Worm (Caenorhabditis elegans) whole organism, L4 larva: Measurements from ENCODE around the gene T25D10.1.

Experiments used
- F44E2.7 ChIP-seq: fragments of 200-800 bp; sonication (Bioruptor generic); IDR thresholded peaks from 2 replicates; pipeline ENCODE4 v2.1.2; 2022; ENCODE audit warnings: missing genetic modification characterization, missing compliant biosample characterization
- R02D3.7 ChIP-seq: fragments of 150-350 bp; sonication (generic microtip); optimal IDR thresholded peaks from 3 replicates; lab custom pipeline; 2014; ENCODE audit warnings: missing biosample characterization, missing genetic modification characterization
- T20F7.1 ChIP-seq: fragments of 200-800 bp; sonication (Bioruptor generic); optimal IDR thresholded peaks from 2 replicates; lab custom pipeline; 2018; ENCODE audit warnings: mild to moderate bottlenecking, missing genetic modification characterization, missing compliant biosample characterization
- Y105C5A.15 ChIP-seq: fragments of 200-800 bp; sonication (Bioruptor generic); IDR thresholded peaks from 2 replicates; pipeline ENCODE4 v1.3.6; 2022; ENCODE audit warnings: missing genetic modification characterization, missing compliant biosample characterization
- Y75B8A.6 ChIP-seq: fragments of 200-800 bp; sonication (Bioruptor generic); IDR thresholded peaks from 2 replicates; pipeline ENCODE4 v1.3.6; 2022; ENCODE audit warnings: missing genetic modification reagents, missing genetic modification characterization, missing compliant biosample characterization
- ZK337.2 ChIP-seq: fragments of 200-800 bp; sonication (Bioruptor generic); IDR thresholded peaks from 2 replicates; pipeline ENCODE4 v1.3.6; 2022; ENCODE audit warnings: missing genetic modification reagents, missing genetic modification characterization, missing compliant biosample characterization
- aha-1 ChIP-seq: fragments of 150-350 bp; peaks from one replicate; lab custom pipeline; 2014; ENCODE audit warnings: missing biosample characterization, missing genetic modification characterization
- ama-1 ChIP-seq: fragments of 150-350 bp; optimal IDR thresholded peaks from 2 replicates; lab custom pipeline; 2014; ENCODE audit warnings: inconsistent platforms, mixed read lengths
- arid-1 ChIP-seq: fragments of 200-800 bp; sonication (Bioruptor generic); conservative IDR thresholded peaks from 2 replicates; pipeline ENCODE4 v1.3.6; 2022; ENCODE audit warnings: missing genetic modification reagents, missing genetic modification characterization, missing compliant biosample characterization
- ceh-62 ChIP-seq: sonication (generic microtip); optimal IDR thresholded peaks from 2 replicates; lab custom pipeline; 2017; ENCODE audit warnings: missing biosample characterization, missing genetic modification characterization
- ces-1 ChIP-seq: fragments of 150-350 bp; sonication (generic microtip); optimal IDR thresholded peaks from 4 replicates; lab custom pipeline; 2014; ENCODE audit warnings: missing biosample characterization, missing genetic modification reagents, missing genetic modification characterization
- daf-12 ChIP-seq: fragments of 150-350 bp; optimal IDR thresholded peaks from 2 replicates; lab custom pipeline; 2014; ENCODE audit warnings: missing biosample characterization, missing genetic modification reagents, missing genetic modification characterization
- daf-8 ChIP-seq: fragments of 200-800 bp; sonication (Bioruptor generic); IDR thresholded peaks from 2 replicates; pipeline ENCODE4 v1.3.6; 2022; ENCODE audit warnings: missing genetic modification characterization, missing compliant biosample characterization
- dmd-8 ChIP-seq: fragments of 200-800 bp; sonication (Bioruptor generic); IDR thresholded peaks from 2 replicates; pipeline ENCODE4 v1.3.6; 2022; ENCODE audit warnings: missing genetic modification characterization, missing compliant biosample characterization
- duxl-1 ChIP-seq: sonication (generic microtip); optimal IDR thresholded peaks from 2 replicates; lab custom pipeline; 2016; ENCODE audit warnings: mild to moderate bottlenecking, missing genetic modification characterization, moderate library complexity, missing compliant biosample characterization; ENCODE audit not compliant: poor library complexity
- egl-27 ChIP-seq: sonication (generic microtip); optimal IDR thresholded peaks from 3 replicates; lab custom pipeline; 2017; ENCODE audit warnings: missing biosample characterization, missing genetic modification reagents, missing genetic modification characterization
- gei-8 ChIP-seq: fragments of 200-800 bp; sonication (Bioruptor generic); optimal IDR thresholded peaks from 2 replicates; lab custom pipeline; 2018; ENCODE audit warnings: mild to moderate bottlenecking, missing genetic modification characterization, missing compliant biosample characterization
- hlh-11 ChIP-seq: fragments of 200-800 bp; sonication (Bioruptor generic); optimal IDR thresholded peaks from 2 replicates; lab custom pipeline; 2018; ENCODE audit warnings: mild to moderate bottlenecking, missing genetic modification characterization, missing compliant biosample characterization
- hlh-30 ChIP-seq: sonication (generic microtip); optimal IDR thresholded peaks from 2 replicates; lab custom pipeline; 2017; ENCODE audit warnings: antibody characterized with exemption, mild to moderate bottlenecking, missing genetic modification characterization, missing compliant biosample characterization; ENCODE audit not compliant: insufficient read depth
- lin-1 ChIP-seq: fragments of 200-800 bp; sonication (Bioruptor generic); IDR thresholded peaks from 2 replicates; pipeline ENCODE4 v1.3.6; 2022; ENCODE audit warnings: missing genetic modification reagents, missing genetic modification characterization, missing compliant biosample characterization
- lin-13 ChIP-seq: fragments of 150-350 bp; optimal IDR thresholded peaks from 2 replicates; lab custom pipeline; 2014; ENCODE audit warnings: missing biosample characterization, missing genetic modification reagents, missing genetic modification characterization
- lin-15B ChIP-seq: fragments of 150-350 bp; sonication (generic microtip); optimal IDR thresholded peaks from 3 replicates; lab custom pipeline; 2014; ENCODE audit warnings: missing biosample characterization, missing genetic modification characterization
- lin-29 ChIP-seq: fragments of 200-800 bp; sonication (Bioruptor generic); IDR thresholded peaks from 2 replicates; pipeline ENCODE4 v1.3.6; 2022; ENCODE audit warnings: missing genetic modification reagents, missing genetic modification characterization, missing compliant biosample characterization
- lin-38 ChIP-seq: fragments of 200-800 bp; sonication (Bioruptor generic); IDR thresholded peaks from 2 replicates; pipeline ENCODE4 v1.3.6; 2022; ENCODE audit warnings: missing genetic modification reagents, missing genetic modification characterization, missing compliant biosample characterization
- lir-3 ChIP-seq: sonication (generic microtip); optimal IDR thresholded peaks from 2 replicates; lab custom pipeline; 2016; ENCODE audit warnings: mild to moderate bottlenecking, missing genetic modification characterization, missing compliant biosample characterization
- mdt-29 ChIP-seq: fragments of 200-800 bp; sonication (Bioruptor generic); IDR thresholded peaks from 2 replicates; pipeline ENCODE4 v1.3.6; 2022; ENCODE audit warnings: missing genetic modification reagents, missing genetic modification characterization, missing compliant biosample characterization
- mes-2 ChIP-seq: sonication (generic microtip); optimal IDR thresholded peaks from 2 replicates; lab custom pipeline; 2016; ENCODE audit warnings: missing genotype, mild to moderate bottlenecking, missing genetic modification characterization, missing compliant biosample characterization; ENCODE audit not compliant: poor library complexity, severe bottlenecking
- mxl-2 ChIP-seq: fragments of 200-800 bp; sonication (Bioruptor generic); conservative IDR thresholded peaks from 2 replicates; pipeline ENCODE4 v1.3.6; 2022; ENCODE audit warnings: missing genetic modification reagents, missing genetic modification characterization, missing compliant biosample characterization
- mxl-3 ChIP-seq: fragments of 200-800 bp; sonication (Bioruptor generic); optimal IDR thresholded peaks from 2 replicates; lab custom pipeline; 2018; ENCODE audit warnings: mild to moderate bottlenecking, missing genetic modification characterization, missing compliant biosample characterization
- nhr-10 ChIP-seq: fragments of 150-350 bp; optimal IDR thresholded peaks from 2 replicates; lab custom pipeline; 2014; ENCODE audit warnings: missing biosample characterization, missing genetic modification characterization
- nhr-102 ChIP-seq: sonication (generic microtip); optimal IDR thresholded peaks from 2 replicates; lab custom pipeline; 2016; ENCODE audit warnings: mild to moderate bottlenecking, missing genetic modification characterization, moderate library complexity, missing compliant biosample characterization
- nhr-111 ChIP-seq: fragments of 200-800 bp; sonication (Bioruptor generic); optimal IDR thresholded peaks from 2 replicates; lab custom pipeline; 2018; ENCODE audit warnings: mild to moderate bottlenecking, missing genetic modification characterization, missing compliant biosample characterization
- nhr-25 ChIP-seq: sonication (generic microtip); optimal IDR thresholded peaks from 2 replicates; lab custom pipeline; 2017; ENCODE audit warnings: missing genetic modification characterization, mild to moderate bottlenecking, missing compliant biosample characterization, antibody characterized with exemption, moderate library complexity, borderline replicate concordance; ENCODE audit not compliant: insufficient read depth
- nhr-48 ChIP-seq: sonication (generic microtip); optimal IDR thresholded peaks from 2 replicates; lab custom pipeline; 2016; ENCODE audit warnings: mild to moderate bottlenecking, missing genetic modification characterization, missing compliant biosample characterization
- nhr-6 ChIP-seq: fragments of 150-350 bp; optimal IDR thresholded peaks from 2 replicates; lab custom pipeline; 2014; ENCODE audit warnings: missing biosample characterization, missing genetic modification characterization
- nhr-76 ChIP-seq: fragments of 150-350 bp; optimal IDR thresholded peaks from 2 replicates; lab custom pipeline; 2014; ENCODE audit warnings: missing biosample characterization, missing genetic modification characterization
- saeg-2 ChIP-seq: fragments of 200-800 bp; sonication (Bioruptor generic); IDR thresholded peaks from 2 replicates; pipeline ENCODE4 v1.3.6; 2022; ENCODE audit warnings: missing genetic modification reagents, missing genetic modification characterization, missing compliant biosample characterization
- sdz-12 ChIP-seq: fragments of 200-800 bp; sonication (Bioruptor generic); optimal IDR thresholded peaks from 2 replicates; lab custom pipeline; 2018; ENCODE audit warnings: mild to moderate bottlenecking, missing genetic modification characterization, missing compliant biosample characterization
- set-16 ChIP-seq: fragments of 200-800 bp; sonication (Bioruptor generic); IDR thresholded peaks from 2 replicates; pipeline ENCODE4 v1.3.6; 2022; ENCODE audit warnings: missing genetic modification reagents, missing genetic modification characterization, missing compliant biosample characterization
- skn-1 ChIP-seq: fragments of 150-350 bp; optimal IDR thresholded peaks from 2 replicates; lab custom pipeline; 2014; ENCODE audit warnings: missing biosample characterization, missing genetic modification characterization
- spr-1 ChIP-seq: sonication (generic microtip); optimal IDR thresholded peaks from 2 replicates; lab custom pipeline; 2016; ENCODE audit warnings: mild to moderate bottlenecking, missing genetic modification characterization, missing compliant biosample characterization
- tag-97 ChIP-seq: fragments of 200-800 bp; sonication (Bioruptor generic); IDR thresholded peaks from 2 replicates; pipeline ENCODE4 v1.3.6; 2022; ENCODE audit warnings: missing genetic modification characterization, missing compliant biosample characterization
- unc-62 ChIP-seq, 3 experiments: fragments of 150-350 bp in 1 of 3; sonication (generic microtip); optimal IDR thresholded peaks in 2 of 3; peaks in 1 of 3; 1 replicate in 1 of 3; 2 replicates in 2 of 3; lab custom pipeline; 2014 to 2017; ENCODE audit warnings: missing biosample characterization in 3 of 3, missing genetic modification characterization in 3 of 3, missing genetic modification reagents in 3 of 3, missing genotype in 1 of 3
- zag-1 ChIP-seq: fragments of 150-350 bp; optimal IDR thresholded peaks from 2 replicates; lab custom pipeline; 2014; ENCODE audit warnings: missing biosample characterization, missing genetic modification characterization
- zfp-2 ChIP-seq: sonication (generic microtip); optimal IDR thresholded peaks from 2 replicates; lab custom pipeline; 2016; ENCODE audit warnings: mild to moderate bottlenecking, missing genetic modification characterization, missing compliant biosample characterization
- zip-2 ChIP-seq: fragments of 150-350 bp; optimal IDR thresholded peaks from 2 replicates; lab custom pipeline; 2014; ENCODE audit warnings: missing biosample characterization, missing genetic modification characterization
- ztf-11 ChIP-seq: fragments of 150-350 bp; optimal IDR thresholded peaks from 2 replicates; lab custom pipeline; 2014; ENCODE audit warnings: missing biosample characterization, missing genetic modification characterization
- ztf-7 ChIP-seq: fragments of 150-350 bp; optimal IDR thresholded peaks from 2 replicates; lab custom pipeline; 2014; ENCODE audit warnings: missing biosample characterization, missing genetic modification characterization

The T25D10.1 gene

ce11 chrII:6411660-6412451 is 8.7 kb downstream of the T25D10.1 start:
- no peak for TF ChIP-seq lin-1 (GFP tag; lab: Robert Waterston, UW)
- no peak for TF ChIP-seq zag-1 (tag; lab: Kevin White, UChicago)
- TF ChIP-seq aha-1 (tag; lab: Kevin White, UChicago): peak; percentile 94
- no peak for TF ChIP-seq nhr-111 (GFP tag; lab: Kevin White, UChicago)
- no peak for TF ChIP-seq lin-15B (tag; lab: Kevin White, UChicago)
- TF ChIP-seq nhr-25 (tag; lab: Kevin White, UChicago): no peak
- no peak for TF ChIP-seq mxl-2 (GFP tag; lab: Robert Waterston, UW)
- no peak for TF ChIP-seq Y105C5A.15
- no peak for TF ChIP-seq lir-3 (tag; lab: Kevin White, UChicago)
- no peak for TF ChIP-seq skn-1
- TF ChIP-seq sdz-12 (GFP tag; lab: Kevin White, UChicago): no peak
- no peak for TF ChIP-seq hlh-11 (tag; lab: Kevin White, UChicago)
- TF ChIP-seq unc-62 (GFP tag; optimal IDR thresholded peaks at IDR 0.05 in 1 of 2; lab: Kevin White, UChicago): peak in 1 of 2 experiments; percentile 83
- no peak for TF ChIP-seq unc-62 (tag; optimal IDR thresholded peaks at IDR 0.05; lab: Kevin White, UChicago)
- TF ChIP-seq mxl-3: peak; percentile 36

ce11 chrII:6413788-6414187 is 10.6 kb downstream of the T25D10.1 start:
- TF ChIP-seq ztf-7 (tag; lab: Kevin White, UChicago): no peak
- peak; percentile 52 for TF ChIP-seq T20F7.1 (GFP tag; lab: Kevin White, UChicago)
- TF ChIP-seq lin-38 (GFP tag; lab: Robert Waterston, UW): no peak
- no peak for TF ChIP-seq daf-8 (GFP tag; lab: Robert Waterston, UW)
- no peak for TF ChIP-seq tag-97 (GFP tag; lab: Robert Waterston, UW)
- no peak for TF ChIP-seq ztf-11 (tag; lab: Kevin White, UChicago)
- TF ChIP-seq mes-2: no peak
- TF ChIP-seq zfp-2: no peak
- TF ChIP-seq set-16 (GFP tag; lab: Robert Waterston, UW): no peak
- no peak for TF ChIP-seq daf-12 (tag; lab: Kevin White, UChicago)
- no peak for TF ChIP-seq mdt-29 (GFP tag; lab: Robert Waterston, UW)
- TF ChIP-seq nhr-102: peak; percentile 51
- TF ChIP-seq mxl-3: peak; percentile 80
- TF ChIP-seq nhr-111 (GFP tag; lab: Kevin White, UChicago): no peak
- no peak for TF ChIP-seq gei-8
- no peak for TF ChIP-seq ZK337.2
- 0 out of 2 replicates have a peak, but pooled peaks have one; percentile 15 for TF ChIP-seq saeg-2
- no peak for TF ChIP-seq spr-1
- no peak for TF ChIP-seq egl-27 (tag; lab: Kevin White, UChicago)
- no peak for TF ChIP-seq ces-1 (GFP tag; lab: Kevin White, UChicago)
- no peak for TF ChIP-seq aha-1 (tag; lab: Kevin White, UChicago)
- no peak for TF ChIP-seq Y75B8A.6 (GFP tag; lab: Robert Waterston, UW)
- peak; percentile 32 for TF ChIP-seq nhr-6 (tag; lab: Kevin White, UChicago)
- TF ChIP-seq dmd-8 (GFP tag; lab: Robert Waterston, UW): no peak
- no peak for TF ChIP-seq ama-1
- no peak for TF ChIP-seq Y105C5A.15
- TF ChIP-seq lin-13: no peak
- no peak for TF ChIP-seq lir-3 (tag; lab: Kevin White, UChicago)
- TF ChIP-seq duxl-1 (tag; lab: Kevin White, UChicago): no peak
- no peak for TF ChIP-seq nhr-10
- no peak for TF ChIP-seq F44E2.7 (GFP tag; lab: Robert Waterston, UW)
- no peak for TF ChIP-seq ceh-62 (tag; lab: Kevin White, UChicago)
- peak; percentile 22 for TF ChIP-seq zip-2
- TF ChIP-seq nhr-48 (tag; lab: Kevin White, UChicago): peak; percentile 48
- TF ChIP-seq lin-29 (GFP tag; lab: Robert Waterston, UW): no peak
- TF ChIP-seq arid-1 (GFP tag; lab: Robert Waterston, UW): no peak
- no peak for TF ChIP-seq R02D3.7
- TF ChIP-seq nhr-76 (tag; lab: Kevin White, UChicago): no peak
- TF ChIP-seq hlh-30 (tag; lab: Kevin White, UChicago): peak; percentile 24
